Worm (Caenorhabditis elegans): ENCODE data around the gene B0252.1.

DNA sequence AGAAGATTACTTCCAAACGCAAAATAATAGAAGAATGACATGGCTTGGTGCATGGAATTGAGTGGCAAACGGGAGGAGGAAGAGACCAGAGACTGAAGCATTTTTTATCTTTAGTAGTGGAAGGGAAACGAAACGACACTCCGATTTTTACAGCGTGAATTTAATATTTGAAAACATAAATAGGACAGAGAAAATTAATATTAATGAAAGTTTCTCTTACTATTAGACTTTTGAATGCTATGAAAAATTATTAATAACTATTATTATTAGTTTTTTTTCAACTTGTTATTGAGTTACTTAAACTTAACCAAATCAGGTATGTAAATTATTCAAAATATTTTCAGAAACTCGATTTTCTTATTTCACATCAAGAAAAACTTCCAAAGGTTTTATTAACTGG, 39.4 kb upstream of the B0252.1 start, which contains the start of gene C44B7.7:
- TF ChIP-seq che-1 (tag; optimal IDR thresholded peaks at IDR 0.05), result no peak
- no peak for TF ChIP-seq hlh-30 (tag; optimal IDR thresholded peaks at IDR 0.05; ENCODE audit: insufficient read depth)
- no peak for TF ChIP-seq fkh-10 (GFP tag; optimal IDR thresholded peaks at IDR 0.05)
- no peak for TF ChIP-seq unc-55 (GFP tag; optimal IDR thresholded peaks at IDR 0.05)
- TF ChIP-seq nhr-232 (tag; optimal IDR thresholded peaks at IDR 0.05), result no peak
- no peak for TF ChIP-seq ceh-2 (tag; optimal IDR thresholded peaks at IDR 0.05)
- TF ChIP-seq ahr-1 (tag; optimal IDR thresholded peaks at IDR 0.05), result no peak
- no peak for TF ChIP-seq nhr-11 (tag; optimal IDR thresholded peaks at IDR 0.05)
- TF ChIP-seq ceh-34 (tag; optimal IDR thresholded peaks at IDR 0.05), result no peak
- TF ChIP-seq fax-1 (tag; optimal IDR thresholded peaks at IDR 0.05), result no peak
- TF ChIP-seq ama-1 (optimal IDR thresholded peaks at IDR 0.05), result no peak
- no peak for TF ChIP-seq fkh-6 (tag; optimal IDR thresholded peaks at IDR 0.05)
